Worm (Caenorhabditis elegans): ENCODE results near the gene asm-3.
"Not testable (repeated sequence)": the region's sequence is repeated elsewhere in the genome, so short reads cannot be mapped to it uniquely, and the experiment has no call there.

- not testable (repeated sequence) for TF ChIP-seq hmg-20 (GFP tag; IDR thresholded peaks at IDR 0.05); him-1 (tag; optimal IDR thresholded peaks at IDR 0.05); unc-62 (GFP tag; optimal IDR thresholded peaks at IDR 0.05); atf-7 (tag; optimal IDR thresholded peaks at IDR 0.05); F49E8.2 (tag; optimal IDR thresholded peaks at IDR 0.05; ENCODE audit: insufficient read depth); aptf-2 (GFP tag; conservative IDR thresholded peaks at IDR 0.05); ceh-91 (GFP tag; IDR thresholded peaks at IDR 0.05)
- 0 out of 2 replicates have a peak, but pooled peaks have one; percentile 55 for TF ChIP-seq ceh-58 (GFP tag; IDR thresholded peaks at IDR 0.05)
Measured at ce11 chrIV:505254-505817, 18.3 kb downstream of the asm-3 start.
